Fruit fly (Drosophila melanogaster) whole organism, pupa: ENCODE results near the gene NT1.
A peak's percentile ranks its signal among the peaks of the same experiment; 100 is the strongest.

Experiments
- CG10348 ChIP-seq: fragments of 200-800 bp; sonication (Bioruptor generic); IDR thresholded peaks from 2 replicates; pipeline ENCODE4 v1.3.6; 2022; ENCODE audit warnings: missing biosample characterization, missing genetic modification characterization
- CG12605 ChIP-seq: fragments of 200-800 bp; sonication (Bioruptor generic); IDR thresholded peaks from 2 replicates; pipeline ENCODE4 v1.3.6; 2022; ENCODE audit warnings: missing biosample characterization, missing genetic modification characterization
- CG13204 ChIP-seq: fragments of 200-800 bp; sonication (Bioruptor generic); optimal IDR thresholded peaks from 2 replicates; lab custom pipeline; 2018; ENCODE audit warnings: missing biosample characterization, mild to moderate bottlenecking, missing genetic modification characterization, moderate library complexity
- CG14655 ChIP-seq: fragments of 200-800 bp; sonication (Bioruptor generic); optimal IDR thresholded peaks from 3 replicates; lab custom pipeline; 2017; ENCODE audit warnings: mild to moderate bottlenecking, missing biosample characterization, missing genetic modification reagents, missing genetic modification characterization
- CG15710 ChIP-seq: fragments of 200-800 bp; sonication (Bioruptor generic); optimal IDR thresholded peaks from 2 replicates; lab custom pipeline; 2018; ENCODE audit warnings: missing biosample characterization, mild to moderate bottlenecking, missing genetic modification characterization, moderate library complexity
- CG17806 ChIP-seq: fragments of 200-800 bp; sonication (Bioruptor generic); optimal IDR thresholded peaks from 2 replicates; lab custom pipeline; 2018; ENCODE audit warnings: missing biosample characterization, mild to moderate bottlenecking, missing genetic modification characterization, moderate library complexity
- CG32121 ChIP-seq: fragments of 200-800 bp; sonication (Bioruptor generic); IDR thresholded peaks from 2 replicates; pipeline ENCODE4 v1.3.6; 2022; ENCODE audit warnings: missing biosample characterization, missing genetic modification characterization
- CG34367 ChIP-seq: fragments of 200-800 bp; sonication (Bioruptor generic); optimal IDR thresholded peaks from 2 replicates; lab custom pipeline; 2018; ENCODE audit warnings: missing biosample characterization, mild to moderate bottlenecking, missing genetic modification characterization
- CG4496 ChIP-seq: fragments of 200-800 bp; sonication (Bioruptor generic); IDR thresholded peaks from 3 replicates; pipeline ENCODE4 v1.3.6; 2022; ENCODE audit warnings: missing biosample characterization, missing genetic modification characterization
- CG8159 ChIP-seq: fragments of 200-800 bp; sonication (Bioruptor generic); optimal IDR thresholded peaks from 3 replicates; lab custom pipeline; 2018; ENCODE audit warnings: missing biosample characterization, mild to moderate bottlenecking, missing genetic modification characterization, moderate library complexity
- CG8301 ChIP-seq: fragments of 200-800 bp; sonication (Bioruptor generic); optimal IDR thresholded peaks from 2 replicates; lab custom pipeline; 2018; ENCODE audit warnings: missing biosample characterization, mild to moderate bottlenecking, missing genetic modification characterization
- CG9948 ChIP-seq: fragments of 200-800 bp; sonication (Bioruptor generic); optimal IDR thresholded peaks from 2 replicates; lab custom pipeline; 2018; ENCODE audit warnings: missing biosample characterization, mild to moderate bottlenecking, missing genetic modification characterization, moderate library complexity
- D1 ChIP-seq: fragments of 200-800 bp; sonication (Bioruptor generic); optimal IDR thresholded peaks from 2 replicates; lab custom pipeline; 2018; ENCODE audit warnings: missing biosample characterization, mild to moderate bottlenecking, missing genetic modification characterization, moderate library complexity
- EcR ChIP-seq: fragments of 200-800 bp; sonication (Bioruptor generic); optimal IDR thresholded peaks from 3 replicates; lab custom pipeline; 2019; ENCODE audit warnings: missing biosample characterization, missing genetic modification characterization, mild to moderate bottlenecking, moderate library complexity, missing genetic modification reagents
- Ets98B ChIP-seq: fragments of 200-800 bp; sonication (Bioruptor generic); IDR thresholded peaks from 2 replicates; pipeline ENCODE4 v1.3.6; 2022; ENCODE audit warnings: missing biosample characterization, missing genetic modification characterization
- Pif1A ChIP-seq: fragments of 200-800 bp; sonication (Bioruptor generic); optimal IDR thresholded peaks from 3 replicates; lab custom pipeline; 2016; ENCODE audit warnings: missing biosample characterization, missing genetic modification characterization
- Pif1B ChIP-seq: fragments of 200-800 bp; sonication (Bioruptor generic); optimal IDR thresholded peaks from 3 replicates; lab custom pipeline; 2016; ENCODE audit warnings: missing biosample characterization, missing genetic modification characterization
- Snoo ChIP-seq: fragments of 200-800 bp; sonication (Bioruptor generic); optimal IDR thresholded peaks from 3 replicates; lab custom pipeline; 2017; ENCODE audit warnings: missing biosample characterization, mild to moderate bottlenecking, missing genetic modification characterization, inconsistent platforms
- fd96Ca ChIP-seq: fragments of 200-800 bp; sonication (Bioruptor generic); IDR thresholded peaks from 3 replicates; pipeline ENCODE4 v1.3.6; 2022; ENCODE audit warnings: missing biosample characterization, missing genetic modification characterization
- gl ChIP-seq: fragments of 200-800 bp; sonication (Bioruptor generic); optimal IDR thresholded peaks from 2 replicates; lab custom pipeline; 2018; ENCODE audit warnings: missing biosample characterization, mild to moderate bottlenecking, missing genetic modification characterization
- rn ChIP-seq: fragments of 200-800 bp; sonication (Bioruptor generic); IDR thresholded peaks from 2 replicates; pipeline ENCODE4 v1.3.6; 2022; ENCODE audit warnings: missing biosample characterization, missing genetic modification characterization

NT1 gene

dm6 chr3L:4494603-4495002 is 13.6 kb downstream of the NT1 start:
- TF ChIP-seq CG13204 (GFP tag; lab: Kevin White, UChicago): peak; percentile 72
- peak; percentile 45 for TF ChIP-seq CG14655 (GFP tag; lab: Kevin White, UChicago)
- TF ChIP-seq CG12605 (GFP tag; lab: Robert Waterston, UW): peak; percentile 31; the same call in 1 of the 2 replicates
- TF ChIP-seq CG32121 (GFP tag; lab: Robert Waterston, UW): no peak
- TF ChIP-seq D1 (tag; lab: Kevin White, UChicago): peak; percentile 86
- peak; percentile 87 for TF ChIP-seq CG9948 (tag; lab: Kevin White, UChicago)
- TF ChIP-seq fd96Ca (GFP tag; lab: Robert Waterston, UW): no peak
- no peak for TF ChIP-seq rn (GFP tag; lab: Robert Waterston, UW)
- peak; percentile 0 for TF ChIP-seq CG8301
- TF ChIP-seq CG17806: peak; percentile 87
- TF ChIP-seq Pif1A: peak; percentile 82
- peak; percentile 86 for TF ChIP-seq CG34367 (tag; lab: Kevin White, UChicago)
- peak; percentile 73 for TF ChIP-seq Snoo
- TF ChIP-seq CG10348 (GFP tag; lab: Robert Waterston, UW): no peak
- peak; percentile 88 for TF ChIP-seq Pif1B (GFP tag; lab: Kevin White, UChicago)
- TF ChIP-seq CG15710 (tag; lab: Kevin White, UChicago): peak; percentile 93
- peak; percentile 88 for TF ChIP-seq CG8159 (tag; lab: Kevin White, UChicago)
- peak; percentile 100 for TF ChIP-seq EcR (GFP tag; lab: Kevin White, UChicago)
- peak; percentile 45 for TF ChIP-seq gl (tag; lab: Kevin White, UChicago)
- TF ChIP-seq Ets98B (GFP tag; lab: Robert Waterston, UW): no peak
- peak; percentile 51; the same call in 1 of the 3 replicates for TF ChIP-seq CG4496

dm6 chr3L:4493609-4494008 is 14.6 kb downstream of the NT1 start:
- TF ChIP-seq EcR (GFP tag; lab: Kevin White, UChicago) (peak; percentile 88), rn (GFP tag; lab: Robert Waterston, UW) (no peak), CG13204 (GFP tag; lab: Kevin White, UChicago) (peak; percentile 44)

- TF ChIP-seq CG4496 (peak; percentile 20; the same call in 1 of the 3 replicates), EcR (GFP tag; lab: Kevin White, UChicago) (peak; percentile 51), Snoo (no peak), CG13204 (GFP tag; lab: Kevin White, UChicago) (peak; percentile 90)
- TF ChIP-seq, all 21 proteins: peak for 3
These were observed 17.5 kb downstream of the NT1 start, which contains the start of gene CG13722 for dm6 chr3L:4490702-4491243. Gene CG13722 (minus strand): TSS chr3L:4490963.

- TF ChIP-seq rn (GFP tag; lab: Robert Waterston, UW) (no peak), Snoo (no peak), CG10348 (GFP tag; lab: Robert Waterston, UW) (no peak), CG13204 (GFP tag; lab: Kevin White, UChicago) (no peak)
These were observed 18.7 kb downstream of the NT1 start for dm6 chr3L:4489490-4489889.

dm6 chr3L:4484623-4485022 is 23.6 kb downstream of the NT1 start:
- TF ChIP-seq CG4496 (no peak), CG15710 (tag; lab: Kevin White, UChicago) (no peak), Ets98B (GFP tag; lab: Robert Waterston, UW) (no peak), EcR (GFP tag; lab: Kevin White, UChicago) (peak; percentile 63), gl (tag; lab: Kevin White, UChicago) (no peak), CG34367 (tag; lab: Kevin White, UChicago) (no peak), CG17806 (no peak), CG14655 (GFP tag; lab: Kevin White, UChicago) (no peak)

- TF ChIP-seq CG34367 (tag; lab: Kevin White, UChicago) (no peak), CG32121 (GFP tag; lab: Robert Waterston, UW) (no peak), Pif1B (GFP tag; lab: Kevin White, UChicago) (no peak), CG17806 (no peak), CG10348 (GFP tag; lab: Robert Waterston, UW) (no peak), EcR (GFP tag; lab: Kevin White, UChicago) (no peak), CG8301 (no peak), Ets98B (GFP tag; lab: Robert Waterston, UW) (no peak), CG8159 (tag; lab: Kevin White, UChicago) (no peak), CG15710 (tag; lab: Kevin White, UChicago) (no peak), CG13204 (GFP tag; lab: Kevin White, UChicago) (no peak), Snoo (no peak)
These were observed 25.7 kb downstream of the NT1 start, which contains the start of gene CG11350 for dm6 chr3L:4482509-4482908. Gene CG11350 (plus strand): TSS chr3L:4482809.

dm6 chr3L:4480764-4481163 is 27.5 kb downstream of the NT1 start:
- TF ChIP-seq rn (GFP tag; lab: Robert Waterston, UW) (no peak), Snoo (no peak), CG32121 (GFP tag; lab: Robert Waterston, UW) (no peak), Ets98B (GFP tag; lab: Robert Waterston, UW) (no peak), fd96Ca (GFP tag; lab: Robert Waterston, UW) (peak; percentile 52; the same call in 1 of the 3 replicates), CG4496 (0 out of 3 replicates have a peak, but pooled peaks have one; percentile 13), CG34367 (tag; lab: Kevin White, UChicago) (no peak), CG10348 (GFP tag; lab: Robert Waterston, UW) (no peak), CG9948 (tag; lab: Kevin White, UChicago) (no peak)
